Fruit fly (Drosophila melanogaster) whole organism, embryonic: ENCODE results near the gene CG11828.

Source experiments
- Aef1 ChIP-seq: fragments of 200-800 bp; sonication (Bioruptor generic); IDR thresholded peaks from 3 replicates; pipeline ENCODE4 v1.3.6; 2022; ENCODE audit warnings: missing biosample characterization, missing genetic modification characterization
- Atf3 ChIP-seq: fragments of 200-800 bp; sonication (Bioruptor generic); optimal IDR thresholded peaks from 3 replicates; lab custom pipeline; 2016; ENCODE audit warnings: missing biosample characterization, missing genetic modification characterization
- CG10147 ChIP-seq: fragments of 200-800 bp; sonication (Bioruptor generic); optimal IDR thresholded peaks from 2 replicates; lab custom pipeline; 2019; ENCODE audit warnings: missing biosample characterization, mild to moderate bottlenecking, missing genetic modification characterization, moderate library complexity
- CG11398 ChIP-seq: fragments of 200-800 bp; sonication (Bioruptor generic); optimal IDR thresholded peaks from 2 replicates; lab custom pipeline; 2016; ENCODE audit warnings: missing biosample characterization, missing genetic modification characterization
- CG13894 ChIP-seq: fragments of 200-800 bp; sonication (Bioruptor generic); optimal IDR thresholded peaks from 3 replicates; lab custom pipeline; 2018; ENCODE audit warnings: missing biosample characterization, mild to moderate bottlenecking, missing genetic modification characterization, moderate library complexity
- CG14441 ChIP-seq: fragments of 200-800 bp; sonication (Bioruptor generic); IDR thresholded peaks from 2 replicates; pipeline ENCODE4 v1.3.6; 2022; ENCODE audit warnings: missing biosample characterization, missing genetic modification characterization
- CG1647 ChIP-seq: fragments of 200-800 bp; sonication (Bioruptor generic); optimal IDR thresholded peaks from 3 replicates; lab custom pipeline; 2016; ENCODE audit warnings: missing biosample characterization, missing genetic modification characterization
- CG16863 ChIP-seq: fragments of 200-800 bp; sonication (Bioruptor generic); optimal IDR thresholded peaks from 3 replicates; lab custom pipeline; 2016; ENCODE audit warnings: missing biosample characterization, missing genetic modification characterization
- CG2116 ChIP-seq: fragments of 200-800 bp; sonication (Bioruptor generic); optimal IDR thresholded peaks from 3 replicates; lab custom pipeline; 2018; ENCODE audit warnings: missing biosample characterization, mild to moderate bottlenecking, missing genetic modification characterization
- CG30431 ChIP-seq: fragments of 200-800 bp; sonication (Bioruptor generic); optimal IDR thresholded peaks from 2 replicates; lab custom pipeline; 2017; ENCODE audit warnings: missing biosample characterization, missing genetic modification characterization
- CG33557 ChIP-seq: fragments of 200-800 bp; sonication (Bioruptor generic); optimal IDR thresholded peaks from 2 replicates; lab custom pipeline; 2019; ENCODE audit warnings: missing biosample characterization, mild to moderate bottlenecking, missing genetic modification characterization, moderate library complexity
- CG3995 ChIP-seq: fragments of 200-800 bp; sonication (Bioruptor generic); optimal IDR thresholded peaks from 3 replicates; lab custom pipeline; 2016; ENCODE audit warnings: missing biosample characterization, missing genetic modification characterization
- CG4360 ChIP-seq: fragments of 200-800 bp; sonication (Bioruptor generic); IDR thresholded peaks from 2 replicates; pipeline ENCODE4 v1.3.6; 2022; ENCODE audit warnings: missing biosample characterization, missing genetic modification characterization
- CG4730 ChIP-seq: fragments of 200-800 bp; sonication (Bioruptor generic); IDR thresholded peaks from 2 replicates; pipeline ENCODE4 v1.3.6; 2022; ENCODE audit warnings: missing biosample characterization, missing genetic modification characterization
- CG4854 ChIP-seq: fragments of 200-800 bp; sonication (Bioruptor generic); optimal IDR thresholded peaks from 2 replicates; lab custom pipeline; 2016; ENCODE audit warnings: missing biosample characterization, missing genetic modification characterization, inconsistent platforms
- CG7556 ChIP-seq: fragments of 200-800 bp; sonication (Bioruptor generic); optimal IDR thresholded peaks from 2 replicates; lab custom pipeline; 2017; ENCODE audit warnings: missing biosample characterization, mild to moderate bottlenecking, missing genetic modification characterization
- CG7786 ChIP-seq: fragments of 200-800 bp; sonication (Bioruptor generic); optimal IDR thresholded peaks from 2 replicates; lab custom pipeline; 2016; ENCODE audit warnings: missing biosample characterization, missing genetic modification characterization
- CG9609 ChIP-seq: fragments of 200-800 bp; sonication (Bioruptor generic); optimal IDR thresholded peaks from 3 replicates; lab custom pipeline; 2016; ENCODE audit warnings: missing biosample characterization, missing genetic modification characterization
- CG9797 ChIP-seq: fragments of 200-800 bp; sonication (Bioruptor generic); optimal IDR thresholded peaks from 3 replicates; lab custom pipeline; 2018; ENCODE audit warnings: missing biosample characterization, mild to moderate bottlenecking, missing genetic modification characterization
- Dbx ChIP-seq: fragments of 200-800 bp; sonication (Bioruptor generic); IDR thresholded peaks from 3 replicates; pipeline ENCODE4 v1.3.6; 2022; ENCODE audit warnings: missing biosample characterization, missing genetic modification characterization
- Doc3 ChIP-seq: fragments of 200-800 bp; sonication (Bioruptor generic); IDR thresholded peaks from 3 replicates; pipeline ENCODE4 v1.3.6; 2022; ENCODE audit warnings: missing biosample characterization, missing genetic modification characterization; ENCODE audit not compliant: partially characterized antibody
- E2f2 ChIP-seq: fragments of 200-800 bp; sonication (Bioruptor generic); IDR thresholded peaks from 2 replicates; pipeline ENCODE4 v1.3.6; 2022; ENCODE audit warnings: missing biosample characterization, missing genetic modification characterization
- ERR ChIP-seq: fragments of 200-800 bp; sonication (Bioruptor generic); optimal IDR thresholded peaks from 2 replicates; lab custom pipeline; 2016; ENCODE audit warnings: missing biosample characterization, missing genetic modification characterization
- HHEX ChIP-seq: fragments of 200-800 bp; sonication (Bioruptor generic); optimal IDR thresholded peaks from 3 replicates; lab custom pipeline; 2017; ENCODE audit warnings: missing biosample characterization, mild to moderate bottlenecking, missing genetic modification characterization, missing genetic modification reagents
- HmgZ ChIP-seq: fragments of 200-800 bp; sonication (Bioruptor generic); optimal IDR thresholded peaks from 2 replicates; lab custom pipeline; 2018; ENCODE audit warnings: missing biosample characterization, mild to moderate bottlenecking, missing genetic modification characterization
- NC2β ChIP-seq: fragments of 200-800 bp; sonication (Bioruptor generic); optimal IDR thresholded peaks from 2 replicates; lab custom pipeline; 2016; ENCODE audit warnings: missing biosample characterization, missing genetic modification characterization
- NfI ChIP-seq: fragments of 200-800 bp; sonication (Bioruptor generic); optimal IDR thresholded peaks from 3 replicates; lab custom pipeline; 2018; ENCODE audit warnings: missing biosample characterization, mild to moderate bottlenecking, missing genetic modification characterization, moderate library complexity
- Oaz ChIP-seq: fragments of 200-800 bp; sonication (Bioruptor generic); IDR thresholded peaks from 2 replicates; pipeline ENCODE4 v1.3.6; 2022; ENCODE audit warnings: missing biosample characterization, missing genetic modification characterization
- Rx ChIP-seq: fragments of 200-800 bp; sonication (Bioruptor generic); IDR thresholded peaks from 2 replicates; pipeline ENCODE4 v1.3.6; 2022; ENCODE audit warnings: missing biosample characterization, missing genetic modification characterization
- Spps ChIP-seq: fragments of 200-800 bp; sonication (Bioruptor generic); optimal IDR thresholded peaks from 2 replicates; lab custom pipeline; 2018; ENCODE audit warnings: missing biosample characterization, mild to moderate bottlenecking, missing genetic modification characterization
- bab2 ChIP-seq: fragments of 200-800 bp; sonication (Bioruptor generic); optimal IDR thresholded peaks from 2 replicates; lab custom pipeline; 2016; ENCODE audit warnings: missing biosample characterization, missing genetic modification characterization
- bsh ChIP-seq, 2 experiments: fragments of 200-800 bp; sonication (Bioruptor generic); optimal IDR thresholded peaks; 2 replicates each; lab custom pipeline; 2017 to 2018; ENCODE audit warnings: mild to moderate bottlenecking in 2 of 2, missing biosample characterization in 2 of 2, missing genetic modification characterization in 2 of 2, moderate library complexity in 1 of 2
- cad ChIP-seq: fragments of >200 bp; optimal IDR thresholded peaks from 2 replicates; lab custom pipeline; 2017; ENCODE audit warnings: missing biosample characterization, missing genetic modification characterization
- cas ChIP-seq: fragments of 200-800 bp; sonication (Bioruptor generic); IDR thresholded peaks from 2 replicates; pipeline ENCODE4 v1.3.6; 2022; ENCODE audit warnings: missing biosample characterization, missing genetic modification characterization
- caup ChIP-seq: fragments of 200-800 bp; sonication (Bioruptor generic); optimal IDR thresholded peaks from 3 replicates; lab custom pipeline; 2017; ENCODE audit warnings: missing biosample characterization, mild to moderate bottlenecking, missing genetic modification characterization, moderate library complexity; ENCODE audit not compliant: severe bottlenecking
- chif ChIP-seq, 2 experiments: fragments of 200-800 bp; sonication (Bioruptor generic); optimal IDR thresholded peaks; 3 replicates each; lab custom pipeline; 2016; ENCODE audit warnings: missing biosample characterization in 2 of 2, missing genetic modification characterization in 2 of 2
- danr ChIP-seq: fragments of 200-800 bp; sonication (Bioruptor generic); IDR thresholded peaks from 2 replicates; pipeline ENCODE4 v1.3.6; 2022; ENCODE audit warnings: missing biosample characterization, missing genetic modification characterization
- eve ChIP-seq, 2 experiments: fragments of >200 bp; optimal IDR thresholded peaks; 2 replicates each; lab custom pipeline; 2017; ENCODE audit warnings: missing biosample characterization in 2 of 2, missing genetic modification characterization in 2 of 2
- eyg ChIP-seq: fragments of 200-800 bp; sonication (Bioruptor generic); optimal IDR thresholded peaks from 3 replicates; lab custom pipeline; 2016; ENCODE audit warnings: missing biosample characterization, missing genetic modification characterization
- fd96Cb ChIP-seq: fragments of 200-800 bp; sonication (Bioruptor generic); optimal IDR thresholded peaks from 2 replicates; lab custom pipeline; 2018; ENCODE audit warnings: missing biosample characterization, mild to moderate bottlenecking, missing genetic modification characterization, moderate library complexity
- hth ChIP-seq: fragments of >200 bp; optimal IDR thresholded peaks from 2 replicates; lab custom pipeline; 2017; ENCODE audit warnings: inconsistent platforms
- lola ChIP-seq, 3 experiments: fragments of >200 bp in 2 of 3; fragments of 200-800 bp in 1 of 3; sonication (Bioruptor generic) in 1 of 3; optimal IDR thresholded peaks; 2 replicates each; lab custom pipeline; 2017 to 2019; ENCODE audit warnings: missing biosample characterization in 3 of 3, missing genetic modification characterization in 3 of 3, mild to moderate bottlenecking in 1 of 3, moderate library complexity in 1 of 3
- luna ChIP-seq: fragments of 200-800 bp; sonication (Bioruptor generic); optimal IDR thresholded peaks from 2 replicates; lab custom pipeline; 2016; ENCODE audit warnings: missing biosample characterization, missing genetic modification characterization
- pum ChIP-seq: fragments of 200-800 bp; sonication (Bioruptor generic); optimal IDR thresholded peaks from 2 replicates; lab custom pipeline; 2016; ENCODE audit warnings: missing biosample characterization, missing genetic modification characterization
- schlank ChIP-seq: fragments of 200-800 bp; sonication (Bioruptor generic); optimal IDR thresholded peaks from 2 replicates; lab custom pipeline; 2018; ENCODE audit warnings: missing biosample characterization, mild to moderate bottlenecking, missing genetic modification characterization
- sens-2 ChIP-seq: fragments of 200-800 bp; sonication (Bioruptor generic); IDR thresholded peaks from 2 replicates; pipeline ENCODE4 v1.3.6; 2022; ENCODE audit warnings: missing biosample characterization, missing genetic modification characterization
- sna ChIP-seq: fragments of 200-800 bp; sonication (Bioruptor generic); IDR thresholded peaks from 2 replicates; pipeline ENCODE4 v1.3.6; 2022; ENCODE audit warnings: missing biosample characterization, missing genetic modification characterization; ENCODE audit not compliant: partially characterized antibody
- stc ChIP-seq: fragments of 200-800 bp; sonication (Bioruptor generic); IDR thresholded peaks from 2 replicates; pipeline ENCODE4 v1.3.6; 2022; ENCODE audit warnings: missing biosample characterization, missing genetic modification characterization
- trem ChIP-seq: fragments of 200-800 bp; optimal IDR thresholded peaks from 3 replicates; lab custom pipeline; 2019; ENCODE audit warnings: missing biosample characterization, mild to moderate bottlenecking, missing genetic modification characterization, moderate library complexity

CG11828 gene

dm6 chr3R:28888561-28889426 lies 34.0 kb upstream of the CG11828 start (continued):
- peak; percentile 25; the same call in 1 of the 2 replicates for TF ChIP-seq stc (GFP tag; lab: Robert Waterston, UW)
- TF ChIP-seq CG16863 (GFP tag; lab: Kevin White, UChicago) = peak; percentile 78
- peak; percentile 54 for TF ChIP-seq trem (tag; lab: Kevin White, UChicago)
- TF ChIP-seq NfI (GFP tag; lab: Kevin White, UChicago) = peak; percentile 88
- peak; percentile 70 for TF ChIP-seq Atf3 (GFP tag; lab: Kevin White, UChicago)
- TF ChIP-seq eve (GFP tag; optimal IDR thresholded peaks at IDR 0.05; lab: Kevin White, UChicago) = no peak
- TF ChIP-seq Oaz (GFP tag; lab: Robert Waterston, UW) = peak; percentile 49
- TF ChIP-seq CG4730 = peak; percentile 42; the same call in 1 of the 2 replicates
- TF ChIP-seq luna (GFP tag; lab: Kevin White, UChicago) = peak; percentile 55
- TF ChIP-seq CG11398 (GFP tag; lab: Kevin White, UChicago) = peak; percentile 76
- TF ChIP-seq HmgZ (tag; lab: Kevin White, UChicago) = peak; percentile 87
- no peak for TF ChIP-seq CG2116 (GFP tag; lab: Kevin White, UChicago)
- peak; percentile 92 for TF ChIP-seq CG9609 (GFP tag; lab: Kevin White, UChicago)
- TF ChIP-seq lola (GFP tag; optimal IDR thresholded peaks at IDR 0.05; lab: Kevin White, UChicago) = peak in 1 of 3 experiments; percentile 44
- TF ChIP-seq Spps (tag; lab: Kevin White, UChicago) = no peak
- TF ChIP-seq sna (GFP tag; lab: Robert Waterston, UW) = 0 out of 2 replicates have a peak, but pooled peaks have one; percentile 12
- peak; percentile 63; the same call in 1 of the 2 replicates for TF ChIP-seq cas (GFP tag; lab: Robert Waterston, UW)
- peak; percentile 71 for TF ChIP-seq fd96Cb (tag; lab: Kevin White, UChicago)
- peak; percentile 79 for TF ChIP-seq CG10147 (GFP tag; lab: Kevin White, UChicago)
- TF ChIP-seq cad (GFP tag; lab: Kevin White, UChicago) = no peak
- TF ChIP-seq CG13894 (tag; lab: Kevin White, UChicago) = peak; percentile 80
- peak; percentile 39 to 72 for TF ChIP-seq bsh (GFP tag; optimal IDR thresholded peaks at IDR 0.05; lab: Kevin White, UChicago)
- peak; percentile 92 for TF ChIP-seq CG4360 (GFP tag; lab: Robert Waterston, UW)
- TF ChIP-seq CG7786 (GFP tag; lab: Kevin White, UChicago) = peak; percentile 92
- TF ChIP-seq pum (GFP tag; lab: Kevin White, UChicago) = peak; percentile 88
- 0 out of 2 replicates have a peak, but pooled peaks have one; percentile 30 for TF ChIP-seq Rx (GFP tag; lab: Robert Waterston, UW)
- peak; percentile 67 for TF ChIP-seq CG3995 (GFP tag; lab: Kevin White, UChicago)
- peak; percentile 70 for TF ChIP-seq CG4854
- TF ChIP-seq eyg = peak; percentile 82
- TF ChIP-seq Dbx (GFP tag; lab: Robert Waterston, UW) = peak; percentile 71; the same call in 2 of the 3 replicates
- peak; percentile 69 for TF ChIP-seq Aef1
- peak; percentile 66 to 83 for TF ChIP-seq chif (GFP tag; optimal IDR thresholded peaks at IDR 0.05; lab: Kevin White, UChicago)
- peak; percentile 60 for TF ChIP-seq CG1647 (GFP tag; lab: Kevin White, UChicago)
- TF ChIP-seq CG30431 (GFP tag; lab: Kevin White, UChicago) = peak; percentile 28
- peak; percentile 90 for TF ChIP-seq caup (GFP tag; lab: Kevin White, UChicago)
- TF ChIP-seq hth (lab: Kevin White, UChicago) = no peak
- TF ChIP-seq sens-2 = no peak
- TF ChIP-seq HHEX (GFP tag; lab: Kevin White, UChicago) = peak; percentile 77
- TF ChIP-seq ERR (GFP tag; lab: Kevin White, UChicago) = peak; percentile 75
- no peak for TF ChIP-seq Doc3 (GFP tag; lab: Robert Waterston, UW)
- peak; percentile 31 for TF ChIP-seq CG33557
- peak; percentile 33 for TF ChIP-seq CG9797 (GFP tag; lab: Kevin White, UChicago)
- no peak; the same call in 1 of the 2 replicates for TF ChIP-seq E2f2 (GFP tag; lab: Robert Waterston, UW)
- TF ChIP-seq danr (GFP tag; lab: Robert Waterston, UW) = peak; percentile 39; the same call in 1 of the 2 replicates
- peak; percentile 78 for TF ChIP-seq bab2 (GFP tag; lab: Kevin White, UChicago)
- TF ChIP-seq NC2β (GFP tag; lab: Kevin White, UChicago) = peak; percentile 72
- TF ChIP-seq CG7556 (GFP tag; lab: Kevin White, UChicago) = peak; percentile 83
- peak; percentile 78 for TF ChIP-seq CG14441 (GFP tag; lab: Robert Waterston, UW)
- TF ChIP-seq schlank (tag; lab: Kevin White, UChicago) = peak; percentile 70
